Worm (Caenorhabditis elegans) whole organism, midembryonic: ENCODE measurements around the gene Y42H9AR.4.

Experiments
- flt-1 ChIP-seq: fragments of 200-800 bp; sonication (Bioruptor generic); IDR thresholded peaks from 2 replicates; pipeline ENCODE4 v1.3.6; 2022; ENCODE audit warnings: missing genetic modification characterization, missing compliant biosample characterization
- klf-2 ChIP-seq: fragments of 200-800 bp; sonication (Bioruptor generic); conservative IDR thresholded peaks from 2 replicates; pipeline ENCODE4 v1.3.6; 2022; ENCODE audit warnings: missing genetic modification reagents, missing genetic modification characterization, missing compliant biosample characterization
- tab-1 ChIP-seq: fragments of 200-800 bp; sonication (Bioruptor generic); IDR thresholded peaks from 2 replicates; pipeline ENCODE4 v1.3.6; 2022; ENCODE audit warnings: missing genetic modification characterization, missing compliant biosample characterization

- TF ChIP-seq tab-1 (GFP tag; lab: Robert Waterston, UW) (no peak), flt-1 (GFP tag; lab: Robert Waterston, UW) (no peak), klf-2 (GFP tag; lab: Robert Waterston, UW) (no peak)
Measured at ce11 chrIV:8105083-8105482, 6.9 kb downstream of the Y42H9AR.4 start.
